Worm (Caenorhabditis elegans): ENCODE results near the gene catp-5.

The catp-5 gene

ce11 chrX:8098813-8099360, at the start of gene catp-5:
Gene catp-5 (minus strand): TSS chrX:8098863.
- TF ChIP-seq ama-1 (optimal IDR thresholded peaks at IDR 0.05) (no peak), ama-1 (GFP tag; optimal IDR thresholded peaks at IDR 0.05) (no peak), rcor-1 (GFP tag; IDR thresholded peaks at IDR 0.05) (no peak), nhr-80 (tag; optimal IDR thresholded peaks at IDR 0.05) (peak; percentile 49), snpc-4 (GFP tag; optimal IDR thresholded peaks at IDR 0.05) (no peak), snpc-4 (tag; optimal IDR thresholded peaks at IDR 0.05) (no peak)

ce11 chrX:8147398-8147797, 48.7 kb upstream of the catp-5 start, which contains the start of gene C02B8.1:
Gene C02B8.1 (plus strand): TSS chrX:8147698.
- TF ChIP-seq hlh-12 (tag; optimal IDR thresholded peaks at IDR 0.05) (no peak), snpc-4 (GFP tag; optimal IDR thresholded peaks at IDR 0.05) (no peak), snpc-4 (tag; optimal IDR thresholded peaks at IDR 0.05) (no peak)

ce11 chrX:8139146-8139545, 40.5 kb upstream of the catp-5 start, which contains the start of gene C02B8.3:
Gene C02B8.3 (plus strand): TSS chrX:8139446.
- TF ChIP-seq dpff-1 (tag; optimal IDR thresholded peaks at IDR 0.05) (no peak), atf-7 (tag; optimal IDR thresholded peaks at IDR 0.05) (no peak), madf-6 (GFP tag; IDR thresholded peaks at IDR 0.05) (no peak), ztf-6 (GFP tag; IDR thresholded peaks at IDR 0.05) (no peak), ztf-26 (tag; optimal IDR thresholded peaks at IDR 0.05) (no peak), efl-1 (GFP tag; optimal IDR thresholded peaks at IDR 0.05) (no peak), let-607 (tag; optimal IDR thresholded peaks at IDR 0.05) (no peak), B0261.1 (tag; optimal IDR thresholded peaks at IDR 0.05) (no peak)

ce11 chrX:8137779-8138178, 39.1 kb upstream of the catp-5 start, which contains the start of gene C02B8.7:
Gene C02B8.7 (minus strand): TSS chrX:8137879.
- no peak for TF ChIP-seq Y56A3A.18 (GFP tag; IDR thresholded peaks at IDR 0.05)
- 0 out of 2 replicates have a peak, but pooled peaks have one; percentile 35 for TF ChIP-seq ceh-58 (GFP tag; IDR thresholded peaks at IDR 0.05)
- 0 out of 2 replicates have a peak, but pooled peaks have one; percentile 16 for TF ChIP-seq cebp-2 (GFP tag; IDR thresholded peaks at IDR 0.05)

DNA sequence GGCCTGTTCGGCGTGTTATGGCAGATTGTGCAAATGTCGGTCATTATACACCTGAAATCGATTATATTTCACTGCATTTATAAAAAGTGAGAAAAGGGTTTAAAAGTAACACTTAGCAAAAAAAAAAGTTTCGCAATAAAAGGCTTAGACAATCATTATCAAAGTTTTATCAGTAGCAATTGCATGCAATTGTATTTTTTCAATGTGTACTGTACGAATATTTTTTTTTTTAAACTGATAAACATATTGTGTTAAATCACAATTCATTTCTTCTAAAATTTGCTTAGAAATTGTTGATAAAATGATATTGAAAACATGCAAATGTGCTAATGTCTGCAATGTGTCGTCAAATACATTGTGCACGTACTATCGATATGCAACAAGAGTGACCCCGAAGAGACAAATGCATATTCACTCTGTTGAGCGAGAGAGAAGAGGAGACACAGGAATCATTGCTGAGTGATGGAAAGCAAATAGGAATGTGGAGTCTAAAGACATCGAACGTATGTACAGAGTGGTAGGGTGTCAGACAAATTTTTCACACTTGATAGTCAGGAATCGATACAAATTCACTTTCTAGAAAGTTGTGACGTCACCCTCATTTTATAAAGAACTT, 37.7 kb upstream of the catp-5 start, which contains the start of gene C02B8.6:
Gene C02B8.6, minus strand, starts transcription at position 51 of the 616 bp plus-strand sequence.
- TF ChIP-seq attf-5 (GFP tag; optimal IDR thresholded peaks at IDR 0.05) (peak; percentile 9), dox-1 (GFP tag; IDR thresholded peaks at IDR 0.05) (peak; percentile 53; the same call in 1 of the 2 replicates), nfya-2 (GFP tag; IDR thresholded peaks at IDR 0.05) (no peak), nhr-80 (tag; optimal IDR thresholded peaks at IDR 0.05) (peak; percentile 72), F23B12.7 (tag; optimal IDR thresholded peaks at IDR 0.05; ENCODE audit: insufficient read depth) (peak; percentile 46), hmg-1.2 (GFP tag; IDR thresholded peaks at IDR 0.05) (0 out of 2 replicates have a peak, but pooled peaks have one; percentile 10), F55B11.4 (tag; optimal IDR thresholded peaks at IDR 0.05; ENCODE audit: borderline replicate concordance, insufficient read depth) (no peak)

DNA sequence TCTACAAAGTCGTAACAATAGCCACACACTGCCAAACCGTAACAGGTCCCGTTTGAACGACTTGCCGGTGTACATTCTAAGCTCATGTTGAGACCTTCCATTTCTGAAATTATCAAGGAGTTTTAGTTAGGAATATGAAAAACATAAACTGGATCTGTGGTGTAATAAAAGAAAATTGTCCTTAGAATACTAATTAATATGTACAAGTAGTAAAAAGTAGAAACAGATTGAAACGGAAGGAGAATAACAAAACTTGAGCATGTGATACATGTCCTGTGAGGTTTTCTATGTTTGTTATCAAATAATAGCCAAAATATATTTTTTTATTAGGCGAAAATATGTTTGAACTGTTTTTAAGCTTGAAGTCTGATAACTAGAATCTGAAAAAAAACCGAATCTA, 30.9 kb upstream of the catp-5 start, which contains the start of gene frpr-1:
Gene frpr-1, minus strand, starts transcription at position 101 of the 400 bp plus-strand sequence.
- TF ChIP-seq F23B12.7 (tag; optimal IDR thresholded peaks at IDR 0.05; ENCODE audit: insufficient read depth) = no peak
- no peak for TF ChIP-seq hsf-1 (GFP tag; IDR thresholded peaks at IDR 0.05)
- TF ChIP-seq athp-1 (tag; optimal IDR thresholded peaks at IDR 0.05) = no peak
- TF ChIP-seq tlf-1 (GFP tag; optimal IDR thresholded peaks at IDR 0.05) = no peak
- TF ChIP-seq lir-1 (GFP tag; conservative IDR thresholded peaks at IDR 0.05) = no peak
- no peak for TF ChIP-seq snpc-4 (GFP tag; optimal IDR thresholded peaks at IDR 0.05)
- no peak for TF ChIP-seq snpc-4 (tag; optimal IDR thresholded peaks at IDR 0.05)
- no peak for TF ChIP-seq dpl-1 (GFP tag; optimal IDR thresholded peaks at IDR 0.05)
